Worm (Caenorhabditis elegans): ENCODE results near the gene srr-2.
A peak's percentile ranks its signal among the peaks of the same experiment; 100 is the strongest.

srr-2 gene

ce11 chrV:19212354-19212753, 4.6 kb downstream of the srr-2 start:
- TF ChIP-seq nhr-80 (tag; optimal IDR thresholded peaks at IDR 0.05): peak; percentile 77
- TF ChIP-seq D2030.7 (GFP tag; IDR thresholded peaks at IDR 0.05): no peak
- TF ChIP-seq ceh-27 (GFP tag; optimal IDR thresholded peaks at IDR 0.05): no peak
- peak; percentile 92 for TF ChIP-seq F22D6.2 (tag; optimal IDR thresholded peaks at IDR 0.05)
- TF ChIP-seq ztf-18 (tag; optimal IDR thresholded peaks at IDR 0.05): peak; percentile 82
- TF ChIP-seq attf-5 (GFP tag; optimal IDR thresholded peaks at IDR 0.05): peak; percentile 1
- no peak for TF ChIP-seq nhr-120 (GFP tag; IDR thresholded peaks at IDR 0.05)
- no peak for TF ChIP-seq mes-4 (tag; optimal IDR thresholded peaks at IDR 0.05)
- TF ChIP-seq hmg-20 (GFP tag; IDR thresholded peaks at IDR 0.05): no peak
- TF ChIP-seq nhr-27 (tag; optimal IDR thresholded peaks at IDR 0.05): no peak

ce11 chrV:19211795-19212194, 5.2 kb downstream of the srr-2 start, which contains the start of gene nhr-79:
TSS of gene nhr-79 (minus strand) at chrV:19211895.
- TF ChIP-seq fkh-3 (tag; optimal IDR thresholded peaks at IDR 0.05) (no peak), madf-8 (GFP tag; conservative IDR thresholded peaks at IDR 0.05) (no peak), dpff-1 (tag; optimal IDR thresholded peaks at IDR 0.05) (no peak), Y79H2A.3 (GFP tag; conservative IDR thresholded peaks at IDR 0.05) (no peak), ztf-28 (GFP tag; IDR thresholded peaks at IDR 0.05) (no peak), sptf-2 (GFP tag; optimal IDR thresholded peaks at IDR 0.05) (no peak), Y53G8AR.9 (GFP tag; conservative IDR thresholded peaks at IDR 0.05) (no peak), bed-2 (GFP tag; IDR thresholded peaks at IDR 0.05) (no peak), mxl-1 (tag; optimal IDR thresholded peaks at IDR 0.05) (no peak), snpc-1.1 (tag; optimal IDR thresholded peaks at IDR 0.05; ENCODE audit: insufficient read depth) (no peak), lin-54 (GFP tag; optimal IDR thresholded peaks at IDR 0.05) (no peak), Y53F4B.3 (GFP tag; IDR thresholded peaks at IDR 0.05) (no peak), lin-35 (GFP tag; optimal IDR thresholded peaks at IDR 0.05) (no peak), zim-3 (tag; optimal IDR thresholded peaks at IDR 0.05) (no peak), aptf-3 (GFP tag; IDR thresholded peaks at IDR 0.05) (no peak), ZK185.1 (tag; optimal IDR thresholded peaks at IDR 0.05; ENCODE audit: poor library complexity, severe bottlenecking) (no peak), let-526 (GFP tag; IDR thresholded peaks at IDR 0.05) (no peak), nhr-27 (tag; optimal IDR thresholded peaks at IDR 0.05) (no peak)

- no peak for TF ChIP-seq rpc-1 (optimal IDR thresholded peaks at IDR 0.05)
- no peak for TF ChIP-seq rpc-1 (tag; optimal IDR thresholded peaks at IDR 0.05)
- TF ChIP-seq hrde-1 (tag; optimal IDR thresholded peaks at IDR 0.05; ENCODE audit: borderline replicate concordance): no peak
- TF ChIP-seq rec-8 (tag; optimal IDR thresholded peaks at IDR 0.05): no peak
- no peak for TF ChIP-seq bed-2 (GFP tag; IDR thresholded peaks at IDR 0.05)
- no peak for TF ChIP-seq somi-1 (GFP tag; optimal IDR thresholded peaks at IDR 0.05)
- TF ChIP-seq ztf-18 (tag; optimal IDR thresholded peaks at IDR 0.05): no peak
- no peak for TF ChIP-seq sdz-38 (tag; optimal IDR thresholded peaks at IDR 0.05)
- TF ChIP-seq cebp-2 (GFP tag; IDR thresholded peaks at IDR 0.05): 0 out of 2 replicates have a peak, but pooled peaks have one; percentile 20
- no peak for TF ChIP-seq ccch-3 (GFP tag; optimal IDR thresholded peaks at IDR 0.05)
- TF ChIP-seq atf-7 (tag; optimal IDR thresholded peaks at IDR 0.05): no peak
- peak; percentile 85 for TF ChIP-seq nhr-80 (tag; optimal IDR thresholded peaks at IDR 0.05)
- TF ChIP-seq tbx-9 (tag; optimal IDR thresholded peaks at IDR 0.05; ENCODE audit: borderline replicate concordance): no peak
- no peak for TF ChIP-seq ekl-4 (GFP tag; IDR thresholded peaks at IDR 0.05)
- peak; percentile 42 to 71 for TF ChIP-seq let-607 (tag; optimal IDR thresholded peaks at IDR 0.05)
- no peak for TF ChIP-seq chd-7 (tag; optimal IDR thresholded peaks at IDR 0.05)
- no peak for TF ChIP-seq Y53F4B.3 (GFP tag; IDR thresholded peaks at IDR 0.05)
- TF ChIP-seq Y56A3A.18 (GFP tag; IDR thresholded peaks at IDR 0.05): no peak
- no peak for TF ChIP-seq F39B2.1 (GFP tag; IDR thresholded peaks at IDR 0.05)
- no peak for TF ChIP-seq B0035.1 (tag; optimal IDR thresholded peaks at IDR 0.05)
- TF ChIP-seq hsf-1 (GFP tag; IDR thresholded peaks at IDR 0.05): no peak
- no peak for TF ChIP-seq unc-62 (GFP tag; optimal IDR thresholded peaks at IDR 0.05)
These were observed 10.1 kb downstream of the srr-2 start for ce11 chrV:19206911-19207310.

All from whole organism, young adult.